Worm (Caenorhabditis elegans): ENCODE data around the gene ran-2.

DNA sequence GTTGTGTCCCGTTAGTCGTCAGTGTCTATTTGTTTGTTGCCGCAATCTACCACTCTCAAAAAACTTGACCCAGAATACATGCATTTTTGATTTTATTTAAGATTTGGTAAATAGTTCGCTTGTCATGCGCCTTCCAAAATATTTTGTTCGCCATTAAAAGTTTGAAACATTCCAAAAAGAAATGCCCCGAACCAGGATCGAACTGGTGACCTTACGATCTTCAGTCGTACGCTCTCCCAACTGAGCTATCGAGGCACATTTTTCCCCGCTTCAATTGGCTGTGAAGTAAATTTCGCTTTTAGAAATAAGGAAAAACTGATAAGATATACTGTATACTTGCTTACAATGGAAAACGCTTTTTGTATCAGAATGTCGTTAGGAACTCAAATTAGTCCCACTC, 45.0 kb downstream of the ran-2 start:
- TF ChIP-seq unc-55 (GFP tag; optimal IDR thresholded peaks at IDR 0.05): no peak
- no peak for TF ChIP-seq ztf-11 (tag; optimal IDR thresholded peaks at IDR 0.05)
- TF ChIP-seq fos-1 (tag; optimal IDR thresholded peaks at IDR 0.05): no peak
- no peak for TF ChIP-seq gmeb-1 (tag; optimal IDR thresholded peaks at IDR 0.05)
- TF ChIP-seq snpc-4 (tag; optimal IDR thresholded peaks at IDR 0.05): no peak
- no peak for TF ChIP-seq nhr-237 (tag; optimal IDR thresholded peaks at IDR 0.05)
- TF ChIP-seq unc-62 (GFP tag; optimal IDR thresholded peaks at IDR 0.05): no peak
- no peak for TF ChIP-seq nhr-11 (tag; optimal IDR thresholded peaks at IDR 0.05)
- no peak for TF ChIP-seq egl-27 (tag; optimal IDR thresholded peaks at IDR 0.05)
- TF ChIP-seq unc-39 (tag; optimal IDR thresholded peaks at IDR 0.05): no peak
- no peak for TF ChIP-seq elt-1 (tag; optimal IDR thresholded peaks at IDR 0.05)

Data from whole organism, L2 larva.